Fruit fly (Drosophila melanogaster) Kc167 (cell line): ENCODE measurements around the gene qtc.

Experiments
- Myc ChIP-seq: fragments of >200 bp; optimal IDR thresholded peaks from 2 replicates; lab custom pipeline; 2017; ENCODE audit warnings: missing external identifiers
- insv ChIP-seq: fragments of >200 bp; optimal IDR thresholded peaks from 3 replicates; lab custom pipeline; 2018; ENCODE audit warnings: missing external identifiers
- ttk ChIP-seq: sonication (Bioruptor generic); optimal IDR thresholded peaks from 2 replicates; lab custom pipeline; 2017; ENCODE audit warnings: missing external identifiers

dm6 chr2L:5050825-5051224 lies 9.8 kb upstream of the qtc start, which contains the start of gene CG9121:
- TF ChIP-seq Myc (lab: Kevin White, UChicago) = no peak
- no peak for TF ChIP-seq insv (lab: Kevin White, UChicago)
- TF ChIP-seq ttk (lab: Kevin White, UChicago) = no peak
